Fruit fly (Drosophila melanogaster): ENCODE measurements around the gene CG13313.

- no peak for TF ChIP-seq usp (GFP tag; optimal IDR thresholded peaks at IDR 0.05)
- TF ChIP-seq psq (optimal IDR thresholded peaks at IDR 0.05) = no peak
- TF ChIP-seq CG8478 (optimal IDR thresholded peaks at IDR 0.05) = no peak
- TF ChIP-seq pan (optimal IDR thresholded peaks at IDR 0.05) = no peak
- TF ChIP-seq Dll (optimal IDR thresholded peaks at IDR 0.05) = peak; percentile 61
These were observed 46.2 kb downstream of the CG13313 start, which contains the start of gene Doc3 for dm6 chr3L:9004788-9005246.

Measured in whole organism.